Worm (Caenorhabditis elegans) whole organism, L4 larva: ENCODE data around the gene trcs-2.

Experiments used
- ZK546.5 ChIP-seq, 2 experiments: sonication (generic microtip); optimal IDR thresholded peaks; 2 replicates each; lab custom pipeline; 2017; ENCODE audit warnings: missing biosample characterization in 2 of 2, missing genetic modification characterization in 2 of 2
- aly-2 ChIP-seq: sonication (generic microtip); optimal IDR thresholded peaks from 2 replicates; lab custom pipeline; 2018; ENCODE audit warnings: missing biosample characterization, missing genetic modification characterization
- ceh-20 ChIP-seq: fragments of 200-800 bp; sonication (Bioruptor generic); IDR thresholded peaks from 2 replicates; pipeline ENCODE4 v1.3.6; 2022; ENCODE audit warnings: missing genetic modification reagents, missing genetic modification characterization, missing compliant biosample characterization
- dmd-9 ChIP-seq: fragments of 200-800 bp; sonication (Bioruptor generic); IDR thresholded peaks from 2 replicates; pipeline ENCODE4 v1.3.6; 2022; ENCODE audit warnings: missing genetic modification reagents, missing genetic modification characterization, missing compliant biosample characterization
- egl-27 ChIP-seq: sonication (generic microtip); optimal IDR thresholded peaks from 3 replicates; lab custom pipeline; 2017; ENCODE audit warnings: missing biosample characterization, missing genetic modification reagents, missing genetic modification characterization
- lin-39 ChIP-seq: fragments of 150-350 bp; optimal IDR thresholded peaks from 2 replicates; lab custom pipeline; 2014; ENCODE audit warnings: missing biosample characterization, missing genetic modification reagents, missing genetic modification characterization
- lsy-2 ChIP-seq, 2 experiments: fragments of 150-350 bp in 1 of 2; sonication (generic microtip) in 1 of 2; optimal IDR thresholded peaks; 2 replicates each; lab custom pipeline; 2014 to 2017; ENCODE audit warnings: missing biosample characterization in 2 of 2, missing genetic modification characterization in 2 of 2
- unc-62 ChIP-seq, 3 experiments: fragments of 150-350 bp in 1 of 3; sonication (generic microtip); optimal IDR thresholded peaks in 2 of 3; peaks in 1 of 3; 1 replicate in 1 of 3; 2 replicates in 2 of 3; lab custom pipeline; 2014 to 2017; ENCODE audit warnings: missing biosample characterization in 3 of 3, missing genetic modification characterization in 3 of 3, missing genetic modification reagents in 3 of 3, missing genotype in 1 of 3

ce11 chrII:8751686-8752085 is 29.4 kb downstream of the trcs-2 start, which contains the start of gene atf-2:
- no peak for TF ChIP-seq ZK546.5 (tag; optimal IDR thresholded peaks at IDR 0.05; lab: Kevin White, UChicago)
- TF ChIP-seq dmd-9 (GFP tag; lab: Robert Waterston, UW): no peak
- no peak for TF ChIP-seq ceh-20 (GFP tag; lab: Robert Waterston, UW)
- TF ChIP-seq lsy-2 (tag; optimal IDR thresholded peaks at IDR 0.05; lab: Kevin White, UChicago): no peak
- TF ChIP-seq lin-39 (tag; lab: Kevin White, UChicago): no peak
- TF ChIP-seq aly-2: no peak
- TF ChIP-seq egl-27 (tag; lab: Kevin White, UChicago): no peak
- no peak for TF ChIP-seq unc-62 (GFP tag; optimal IDR thresholded peaks at IDR 0.05 in 1 of 2; lab: Kevin White, UChicago)
- no peak for TF ChIP-seq unc-62 (tag; optimal IDR thresholded peaks at IDR 0.05; lab: Kevin White, UChicago)
